Fruit fly (Drosophila melanogaster): ENCODE measurements around the gene Ir25a.

- TF ChIP-seq CG8478 (optimal IDR thresholded peaks at IDR 0.05): no peak
- no peak for TF ChIP-seq CTCF (optimal IDR thresholded peaks at IDR 0.05)
Observed at dm6 chr2L:4850356-4850755, 15.3 kb upstream of the Ir25a start, which contains the start of the genes mRpS2 and Mon1.
